Worm (Caenorhabditis elegans): Measurements from ENCODE around the gene C05C8.7.

C05C8.7 gene

ce11 chrV:7196498-7196966 is 50.3 kb downstream of the C05C8.7 start, which contains the start of gene F09G2.2:
TSS of gene F09G2.2 (plus strand) at chrV:7196916.
- no peak for TF ChIP-seq attf-6 (GFP tag; IDR thresholded peaks at IDR 0.05)
- TF ChIP-seq ztf-18 (tag; optimal IDR thresholded peaks at IDR 0.05): peak; percentile 70
- peak; percentile 8 for TF ChIP-seq nhr-90 (tag; optimal IDR thresholded peaks at IDR 0.05)
- TF ChIP-seq gei-17 (GFP tag; optimal IDR thresholded peaks at IDR 0.05): peak; percentile 42
- TF ChIP-seq ZK185.1 (tag; optimal IDR thresholded peaks at IDR 0.05; ENCODE audit: poor library complexity, severe bottlenecking): peak; percentile 68
- peak; percentile 84 for TF ChIP-seq lir-1 (GFP tag; conservative IDR thresholded peaks at IDR 0.05)
- peak; percentile 100 for TF ChIP-seq madf-3 (GFP tag; IDR thresholded peaks at IDR 0.05)
- peak; percentile 71 for TF ChIP-seq ceh-100 (GFP tag; IDR thresholded peaks at IDR 0.05)
- peak; percentile 2 to 69 for TF ChIP-seq let-607 (tag; optimal IDR thresholded peaks at IDR 0.05)
- peak; percentile 90 for TF ChIP-seq zfh-2 (GFP tag; conservative IDR thresholded peaks at IDR 0.05)
- TF ChIP-seq ccch-3 (GFP tag; optimal IDR thresholded peaks at IDR 0.05): no peak
- peak; percentile 90 for TF ChIP-seq dpl-1 (GFP tag; optimal IDR thresholded peaks at IDR 0.05)
- peak; percentile 88 for TF ChIP-seq ceh-27 (GFP tag; optimal IDR thresholded peaks at IDR 0.05)
- peak; percentile 89 for TF ChIP-seq pbrm-1 (GFP tag; IDR thresholded peaks at IDR 0.05)
- TF ChIP-seq hmg-20 (GFP tag; IDR thresholded peaks at IDR 0.05): 0 out of 2 replicates have a peak, but pooled peaks have one; percentile 48
- TF ChIP-seq hlh-26 (GFP tag; conservative IDR thresholded peaks at IDR 0.05): no peak
- 0 out of 2 replicates have a peak, but pooled peaks have one; percentile 6 for TF ChIP-seq ztf-28 (GFP tag; IDR thresholded peaks at IDR 0.05)
- TF ChIP-seq die-1 (tag; optimal IDR thresholded peaks at IDR 0.05): no peak
- peak; percentile 80 for TF ChIP-seq lsl-1 (GFP tag; optimal IDR thresholded peaks at IDR 0.05)
- TF ChIP-seq dpff-1 (tag; optimal IDR thresholded peaks at IDR 0.05): no peak
- no peak for TF ChIP-seq ztf-3 (GFP tag; optimal IDR thresholded peaks at IDR 0.05)
- no peak for TF ChIP-seq ama-1 (optimal IDR thresholded peaks at IDR 0.05)
- no peak for TF ChIP-seq ama-1 (GFP tag; optimal IDR thresholded peaks at IDR 0.05)
- peak; percentile 83 for TF ChIP-seq snpc-1.3 (tag; optimal IDR thresholded peaks at IDR 0.05; ENCODE audit: insufficient read depth)
- no peak for TF ChIP-seq nfya-1 (tag; optimal IDR thresholded peaks at IDR 0.05; ENCODE audit: borderline replicate concordance, insufficient read depth)
- TF ChIP-seq tbx-9 (tag; optimal IDR thresholded peaks at IDR 0.05; ENCODE audit: borderline replicate concordance): no peak
- TF ChIP-seq K12H6.12 (tag; optimal IDR thresholded peaks at IDR 0.05): peak; percentile 79
- TF ChIP-seq unc-130 (GFP tag; optimal IDR thresholded peaks at IDR 0.05): peak; percentile 32
- peak; percentile 93 for TF ChIP-seq rcor-1 (GFP tag; IDR thresholded peaks at IDR 0.05)
- TF ChIP-seq Y95B8A.8 (GFP tag; IDR thresholded peaks at IDR 0.05): peak; percentile 84
- TF ChIP-seq F23B12.7 (tag; optimal IDR thresholded peaks at IDR 0.05; ENCODE audit: insufficient read depth): peak; percentile 61
- TF ChIP-seq aptf-3 (GFP tag; IDR thresholded peaks at IDR 0.05): no peak
- TF ChIP-seq lin-40 (tag; optimal IDR thresholded peaks at IDR 0.05): peak; percentile 86
- TF ChIP-seq F10E7.11 (tag; optimal IDR thresholded peaks at IDR 0.05): no peak
- TF ChIP-seq D2030.7 (GFP tag; IDR thresholded peaks at IDR 0.05): peak; percentile 88
- TF ChIP-seq ztf-26 (tag; optimal IDR thresholded peaks at IDR 0.05): peak; percentile 85
- 0 out of 2 replicates have a peak, but pooled peaks have one; percentile 40 for TF ChIP-seq ztf-25 (GFP tag; IDR thresholded peaks at IDR 0.05)
- peak; percentile 73 for TF ChIP-seq attf-3 (GFP tag; conservative IDR thresholded peaks at IDR 0.05)
- TF ChIP-seq madf-10 (tag; optimal IDR thresholded peaks at IDR 0.05): peak; percentile 78
- no peak for TF ChIP-seq sea-2 (GFP tag; IDR thresholded peaks at IDR 0.05)
- peak; percentile 9 for TF ChIP-seq F49E8.2 (tag; optimal IDR thresholded peaks at IDR 0.05; ENCODE audit: insufficient read depth)
- TF ChIP-seq aptf-2 (GFP tag; conservative IDR thresholded peaks at IDR 0.05): no peak
- TF ChIP-seq athp-1 (tag; optimal IDR thresholded peaks at IDR 0.05): peak; percentile 66
- peak; percentile 3 to 93 (median 10) for TF ChIP-seq lin-35 (GFP tag; optimal IDR thresholded peaks at IDR 0.05)
- no peak for TF ChIP-seq snpc-4 (GFP tag; optimal IDR thresholded peaks at IDR 0.05)
- peak; percentile 34 to 78 (median 70) for TF ChIP-seq snpc-4 (tag; optimal IDR thresholded peaks at IDR 0.05)
- peak; percentile 96 for TF ChIP-seq dox-1 (GFP tag; IDR thresholded peaks at IDR 0.05)
- TF ChIP-seq ztf-22 (GFP tag; optimal IDR thresholded peaks at IDR 0.05): peak; percentile 2
